Worm (Caenorhabditis elegans): ENCODE data around the gene unc-39.

- TF ChIP-seq W03F9.2 (tag; optimal IDR thresholded peaks at IDR 0.05): peak; percentile 97
- no peak for TF ChIP-seq dao-5 (tag; optimal IDR thresholded peaks at IDR 0.05)
- peak; percentile 59 for TF ChIP-seq him-1 (tag; optimal IDR thresholded peaks at IDR 0.05)
These were observed 25.5 kb upstream of the unc-39 start, which contains the start of gene cept-2 for ce11 chrV:14347234-14347826.
